Fruit fly (Drosophila melanogaster): Measurements from ENCODE around the gene CG5808.

DNA sequence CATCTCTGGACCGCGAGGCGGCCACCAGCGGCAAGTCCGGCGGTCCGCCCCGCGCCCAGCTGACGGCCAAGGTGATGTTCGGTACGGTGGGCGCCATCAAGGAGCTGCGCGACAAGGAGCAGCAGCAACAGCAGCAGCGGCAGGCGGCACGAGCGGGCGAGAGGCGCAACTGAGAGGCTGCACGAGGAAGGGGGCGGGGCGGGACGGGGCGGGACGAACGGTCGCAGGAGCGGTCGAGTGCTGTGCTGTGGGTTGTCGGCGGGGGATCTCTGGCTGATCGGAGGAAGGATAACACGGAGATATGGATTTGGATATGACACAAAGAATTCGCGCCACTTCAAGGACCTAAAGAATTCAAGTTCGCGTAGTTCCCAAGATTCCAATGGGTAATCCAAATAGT, 47.2 kb downstream of the CG5808 start:
- TF ChIP-seq tj (GFP tag; optimal IDR thresholded peaks at IDR 0.05): no peak
- no peak for TF ChIP-seq Hr96 (GFP tag; optimal IDR thresholded peaks at IDR 0.05)
- TF ChIP-seq Mnt (GFP tag; optimal IDR thresholded peaks at IDR 0.05): no peak
- TF ChIP-seq cic (GFP tag; optimal IDR thresholded peaks at IDR 0.05): no peak
- TF ChIP-seq Clk (GFP tag; optimal IDR thresholded peaks at IDR 0.05): no peak
- TF ChIP-seq kay (GFP tag; ENCODE audit: borderline replicate concordance): no peak
- TF ChIP-seq pad (GFP tag; optimal IDR thresholded peaks at IDR 0.05): no peak
- no peak for TF ChIP-seq CG1620 (GFP tag; optimal IDR thresholded peaks at IDR 0.05)
- no peak for TF ChIP-seq Crg-1 (GFP tag; optimal IDR thresholded peaks at IDR 0.05)
- no peak for TF ChIP-seq CG12768 (GFP tag; optimal IDR thresholded peaks at IDR 0.05)
- TF ChIP-seq CG5204 (GFP tag; optimal IDR thresholded peaks at IDR 0.05): no peak
